Worm (Caenorhabditis elegans) whole organism, young adult: ENCODE measurements around the gene nos-3.

ENCODE experiments used
- C06A6.2 ChIP-seq: fragments of 200-800 bp; sonication (Bioruptor generic); conservative IDR thresholded peaks from 2 replicates; pipeline ENCODE4 v1.3.6; 2022; ENCODE audit warnings: missing genetic modification characterization, missing compliant biosample characterization
- F10E7.11 ChIP-seq: sonication (generic microtip); optimal IDR thresholded peaks from 2 replicates; lab custom pipeline; 2017; ENCODE audit warnings: mild to moderate bottlenecking, missing genetic modification characterization, moderate library complexity, missing compliant biosample characterization
- F22D6.2 ChIP-seq: sonication (generic microtip); optimal IDR thresholded peaks from 2 replicates; lab custom pipeline; 2016; ENCODE audit warnings: mild to moderate bottlenecking, missing genetic modification characterization, missing compliant biosample characterization
- F23B12.7 ChIP-seq: sonication (generic microtip); optimal IDR thresholded peaks from 2 replicates; lab custom pipeline; 2017; ENCODE audit warnings: missing genetic modification characterization, mild to moderate bottlenecking, missing compliant biosample characterization, antibody characterized with exemption, moderate library complexity; ENCODE audit not compliant: insufficient read depth
- F49E8.2 ChIP-seq: sonication (generic microtip); optimal IDR thresholded peaks from 3 replicates; lab custom pipeline; 2017; ENCODE audit warnings: missing genetic modification characterization, mild to moderate bottlenecking, missing compliant biosample characterization, antibody characterized with exemption, moderate library complexity; ENCODE audit not compliant: insufficient read depth
- Y53G8AR.9 ChIP-seq: fragments of 200-800 bp; sonication (Bioruptor generic); conservative IDR thresholded peaks from 2 replicates; pipeline ENCODE4 v1.3.6; 2022; ENCODE audit warnings: missing genetic modification reagents, missing genetic modification characterization, missing compliant biosample characterization
- Y79H2A.3 ChIP-seq: fragments of 200-800 bp; sonication (Bioruptor generic); conservative IDR thresholded peaks from 2 replicates; pipeline ENCODE4 v1.3.6; 2022; ENCODE audit warnings: missing genetic modification reagents, missing genetic modification characterization, missing compliant biosample characterization
- Y95B8A.8 ChIP-seq: fragments of 200-800 bp; sonication (Bioruptor generic); IDR thresholded peaks from 2 replicates; pipeline ENCODE4 v1.3.6; 2022; ENCODE audit warnings: missing genetic modification reagents, missing genetic modification characterization, missing compliant biosample characterization
- ZK185.1 ChIP-seq: sonication (generic microtip); optimal IDR thresholded peaks from 2 replicates; lab custom pipeline; 2016; ENCODE audit warnings: mild to moderate bottlenecking, missing genetic modification characterization, missing compliant biosample characterization; ENCODE audit not compliant: poor library complexity, severe bottlenecking
- ama-1 ChIP-seq, 3 experiments: fragments of 150-350 bp in 1 of 3; sonication (generic microtip) in 2 of 3; optimal IDR thresholded peaks; 2 replicates each; lab custom pipeline; 2014 to 2018; ENCODE audit warnings: missing biosample characterization in 2 of 3, missing genetic modification characterization in 2 of 3, missing genetic modification reagents in 2 of 3
- aptf-2 ChIP-seq: fragments of 200-800 bp; sonication (Bioruptor generic); conservative IDR thresholded peaks from 2 replicates; pipeline ENCODE4 v1.3.6; 2022; ENCODE audit warnings: missing genetic modification reagents, missing genetic modification characterization, missing compliant biosample characterization
- atf-7 ChIP-seq: sonication (generic microtip); optimal IDR thresholded peaks from 2 replicates; lab custom pipeline; 2017; ENCODE audit warnings: mild to moderate bottlenecking, missing genetic modification characterization, missing compliant biosample characterization
- attf-3 ChIP-seq: fragments of 200-800 bp; sonication (Bioruptor generic); conservative IDR thresholded peaks from 2 replicates; pipeline ENCODE4 v1.3.6; 2022; ENCODE audit warnings: missing genetic modification reagents, missing genetic modification characterization, missing compliant biosample characterization
- cebp-1 ChIP-seq, 2 experiments: fragments of 200-800 bp in 1 of 2; sonication (Bioruptor generic) in 1 of 2; sonication (generic microtip) in 1 of 2; IDR thresholded peaks in 1 of 2; optimal IDR thresholded peaks in 1 of 2; 2 replicates each; pipeline versions ENCODE4 v1.3.6 to Lab custom; 2017 to 2022; ENCODE audit warnings: missing compliant biosample characterization in 2 of 2, missing genetic modification characterization in 2 of 2, mild to moderate bottlenecking in 1 of 2, missing genetic modification reagents in 1 of 2, moderate library complexity in 1 of 2
- ceh-40 ChIP-seq: fragments of 200-800 bp; sonication (Bioruptor generic); IDR thresholded peaks from 2 replicates; pipeline ENCODE4 v1.3.6; 2022; ENCODE audit warnings: missing genetic modification characterization, missing compliant biosample characterization
- ceh-79 ChIP-seq: sonication (generic microtip); optimal IDR thresholded peaks from 2 replicates; lab custom pipeline; 2017; ENCODE audit warnings: mild to moderate bottlenecking, missing genetic modification characterization, missing compliant biosample characterization
- dpff-1 ChIP-seq: sonication (generic microtip); optimal IDR thresholded peaks from 2 replicates; lab custom pipeline; 2017; ENCODE audit warnings: mild to moderate bottlenecking, missing genetic modification characterization, missing compliant biosample characterization
- gei-17 ChIP-seq: fragments of 200-800 bp; sonication (Bioruptor generic); optimal IDR thresholded peaks from 2 replicates; lab custom pipeline; 2018; ENCODE audit warnings: mild to moderate bottlenecking, missing genetic modification characterization, missing compliant biosample characterization
- hmg-20 ChIP-seq: fragments of 200-800 bp; sonication (Bioruptor generic); IDR thresholded peaks from 2 replicates; pipeline ENCODE4 v1.3.6; 2022; ENCODE audit warnings: missing genetic modification reagents, missing genetic modification characterization, missing compliant biosample characterization
- hrde-1 ChIP-seq: sonication (generic microtip); optimal IDR thresholded peaks from 2 replicates; lab custom pipeline; 2016; ENCODE audit warnings: missing genetic modification characterization, mild to moderate bottlenecking, missing compliant biosample characterization, moderate library complexity, missing genotype, missing genetic modification reagents, borderline replicate concordance
- let-607 ChIP-seq, 2 experiments: fragments of 200-800 bp in 1 of 2; sonication (Bioruptor generic) in 1 of 2; sonication (generic microtip) in 1 of 2; optimal IDR thresholded peaks; 2 replicates each; lab custom pipeline; 2016 to 2018; ENCODE audit warnings: mild to moderate bottlenecking in 2 of 2, missing compliant biosample characterization in 2 of 2, missing genetic modification characterization in 2 of 2, moderate library complexity in 2 of 2, missing genotype in 1 of 2
- lin-35 ChIP-seq, 3 experiments: fragments of 150-350 bp in 2 of 3; sonication (generic microtip) in 1 of 3; optimal IDR thresholded peaks; 2 replicates each; lab custom pipeline; 2014 to 2018; ENCODE audit warnings: missing biosample characterization in 3 of 3, missing genetic modification characterization in 3 of 3, missing genetic modification reagents in 3 of 3
- lin-54 ChIP-seq: fragments of 200-800 bp; sonication (Bioruptor generic); optimal IDR thresholded peaks from 2 replicates; lab custom pipeline; 2018; ENCODE audit warnings: mild to moderate bottlenecking, missing genetic modification characterization, missing compliant biosample characterization
- lsy-27 ChIP-seq: sonication (generic microtip); optimal IDR thresholded peaks from 2 replicates; lab custom pipeline; 2017; ENCODE audit warnings: missing genetic modification characterization, mild to moderate bottlenecking, missing compliant biosample characterization, antibody characterized with exemption, missing genotype, borderline replicate concordance; ENCODE audit not compliant: insufficient read depth
- madf-10 ChIP-seq: sonication (generic microtip); optimal IDR thresholded peaks from 2 replicates; lab custom pipeline; 2016; ENCODE audit warnings: mild to moderate bottlenecking, missing genetic modification characterization, missing compliant biosample characterization
- madf-8 ChIP-seq: fragments of 200-800 bp; sonication (Bioruptor generic); conservative IDR thresholded peaks from 2 replicates; pipeline ENCODE4 v1.3.6; 2022; ENCODE audit warnings: missing genetic modification reagents, missing genetic modification characterization, missing compliant biosample characterization
- mxl-1 ChIP-seq: sonication (generic microtip); optimal IDR thresholded peaks from 2 replicates; lab custom pipeline; 2016; ENCODE audit warnings: missing genetic modification characterization, missing compliant biosample characterization
- nfya-2 ChIP-seq: fragments of 200-800 bp; sonication (Bioruptor generic); IDR thresholded peaks from 2 replicates; pipeline ENCODE4 v1.3.6; 2022; ENCODE audit warnings: missing genetic modification reagents, missing genetic modification characterization, missing compliant biosample characterization
- nfyb-1 ChIP-seq: fragments of 200-800 bp; sonication (Bioruptor generic); IDR thresholded peaks from 2 replicates; pipeline ENCODE4 v1.3.6; 2022; ENCODE audit warnings: missing genetic modification reagents, missing genetic modification characterization, missing compliant biosample characterization
- nhr-27 ChIP-seq: fragments of 200-800 bp; sonication (Bioruptor generic); optimal IDR thresholded peaks from 2 replicates; lab custom pipeline; 2018; ENCODE audit warnings: mild to moderate bottlenecking, missing genetic modification characterization, moderate library complexity, missing compliant biosample characterization
- nhr-90 ChIP-seq: sonication (generic microtip); optimal IDR thresholded peaks from 2 replicates; lab custom pipeline; 2016; ENCODE audit warnings: missing genotype, mild to moderate bottlenecking, missing genetic modification characterization, missing compliant biosample characterization
- rec-8 ChIP-seq, 2 experiments: sonication (generic microtip); optimal IDR thresholded peaks; 2 replicates each; lab custom pipeline; 2016; ENCODE audit warnings: mild to moderate bottlenecking in 2 of 2, missing genetic modification characterization in 2 of 2, missing genetic modification reagents in 2 of 2, missing genotype in 2 of 2, missing biosample characterization in 1 of 2, missing compliant biosample characterization in 1 of 2, moderate library complexity in 1 of 2
- sdz-38 ChIP-seq: sonication (generic microtip); optimal IDR thresholded peaks from 2 replicates; lab custom pipeline; 2016; ENCODE audit warnings: missing genotype, missing genetic modification characterization, missing compliant biosample characterization
- snpc-1.1 ChIP-seq: sonication (generic microtip); optimal IDR thresholded peaks from 2 replicates; lab custom pipeline; 2017; ENCODE audit warnings: missing genetic modification characterization, mild to moderate bottlenecking, missing compliant biosample characterization, antibody characterized with exemption, moderate library complexity, missing genotype, missing genetic modification reagents; ENCODE audit not compliant: insufficient read depth
- somi-1 ChIP-seq: fragments of 200-800 bp; sonication (Bioruptor generic); optimal IDR thresholded peaks from 2 replicates; lab custom pipeline; 2018; ENCODE audit warnings: mild to moderate bottlenecking, missing genetic modification characterization, missing compliant biosample characterization
- ztf-22 ChIP-seq: fragments of 200-800 bp; sonication (Bioruptor generic); optimal IDR thresholded peaks from 2 replicates; lab custom pipeline; 2018; ENCODE audit warnings: mild to moderate bottlenecking, missing genetic modification characterization, moderate library complexity, missing compliant biosample characterization
- ztf-3 ChIP-seq: fragments of 200-800 bp; sonication (Bioruptor generic); optimal IDR thresholded peaks from 2 replicates; lab custom pipeline; 2018; ENCODE audit warnings: mild to moderate bottlenecking, missing genetic modification characterization, missing compliant biosample characterization

nos-3 gene

ce11 chrII:9755425-9755824 is 9.3 kb downstream of the nos-3 start:
- TF ChIP-seq ZK185.1 (no peak), lsy-27 (tag; lab: Kevin White, UChicago) (no peak), attf-3 (GFP tag; lab: Robert Waterston, UW) (no peak), hmg-20 (GFP tag; lab: Robert Waterston, UW) (no peak), madf-10 (tag; lab: Kevin White, UChicago) (no peak), let-607 (tag; optimal IDR thresholded peaks at IDR 0.05; lab: Kevin White, UChicago) (no peak), mxl-1 (tag; lab: Kevin White, UChicago) (no peak), snpc-1.1 (tag; lab: Kevin White, UChicago) (no peak), ztf-22 (GFP tag; lab: Kevin White, UChicago) (no peak), lin-54 (GFP tag; lab: Kevin White, UChicago) (no peak), ceh-79 (no peak), nhr-90 (no peak), rec-8 (tag; optimal IDR thresholded peaks at IDR 0.05; lab: Kevin White, UChicago) (no peak), lin-35 (GFP tag; optimal IDR thresholded peaks at IDR 0.05; lab: Kevin White, UChicago) (no peak), F10E7.11 (tag; lab: Kevin White, UChicago) (no peak), Y79H2A.3 (GFP tag; lab: Robert Waterston, UW) (no peak)

DNA sequence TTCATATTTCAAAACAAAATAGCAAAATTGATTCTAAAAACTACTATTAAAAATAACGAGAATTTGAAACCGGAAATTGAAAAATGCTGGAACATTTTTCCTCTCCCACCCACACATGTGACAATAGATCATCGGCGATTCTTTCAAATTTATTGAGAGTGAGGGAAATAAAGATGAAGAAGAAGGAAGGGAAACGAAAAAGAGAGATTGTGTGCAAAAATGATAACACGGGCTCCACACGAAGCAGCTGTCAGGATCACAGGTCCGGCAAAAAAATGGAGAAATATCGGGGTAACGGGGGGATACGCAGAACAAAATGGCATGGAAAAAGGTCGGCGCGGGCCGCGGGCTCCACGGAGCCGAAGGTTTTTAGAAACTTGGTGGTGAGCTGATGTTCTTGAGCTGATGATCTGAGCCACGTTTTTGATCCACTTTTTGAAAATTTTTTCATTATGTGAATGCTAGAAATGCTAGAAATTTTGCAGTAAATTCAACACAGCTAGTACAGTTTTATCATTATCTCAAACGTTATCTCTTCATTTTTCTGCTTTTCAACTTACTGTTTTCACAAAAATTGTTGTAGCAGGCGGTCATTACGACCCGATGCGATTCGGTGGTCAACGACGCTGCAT is 11.7 kb downstream of the nos-3 start, which contains the start of gene shk-1:
Gene shk-1, plus strand, starts transcription at position 582 of the 632 bp plus-strand sequence.
- no peak for TF ChIP-seq ceh-40 (GFP tag; lab: Robert Waterston, UW)
- no peak for TF ChIP-seq sdz-38
- no peak for TF ChIP-seq atf-7
- no peak for TF ChIP-seq gei-17 (GFP tag; lab: Kevin White, UChicago)
- TF ChIP-seq nhr-27 (tag; lab: Kevin White, UChicago): no peak
- no peak for TF ChIP-seq ceh-79
- no peak for TF ChIP-seq let-607 (tag; optimal IDR thresholded peaks at IDR 0.05; lab: Kevin White, UChicago)
- TF ChIP-seq cebp-1 (GFP tag; IDR thresholded peaks at IDR 0.05; lab: Robert Waterston, UW): no peak
- TF ChIP-seq cebp-1 (tag; optimal IDR thresholded peaks at IDR 0.05; lab: Kevin White, UChicago): no peak
- TF ChIP-seq ama-1 (optimal IDR thresholded peaks at IDR 0.05; lab: Kevin White, UChicago): no peak
- no peak for TF ChIP-seq ama-1 (GFP tag; optimal IDR thresholded peaks at IDR 0.05; lab: Kevin White, UChicago)
- TF ChIP-seq somi-1: no peak
- no peak for TF ChIP-seq F22D6.2 (tag; lab: Kevin White, UChicago)
- no peak for TF ChIP-seq madf-10 (tag; lab: Kevin White, UChicago)
- no peak for TF ChIP-seq hrde-1 (tag; lab: Kevin White, UChicago)

- TF ChIP-seq hmg-20 (GFP tag; lab: Robert Waterston, UW): no peak
- no peak for TF ChIP-seq C06A6.2 (GFP tag; lab: Robert Waterston, UW)
- TF ChIP-seq Y95B8A.8 (GFP tag; lab: Robert Waterston, UW): no peak
- TF ChIP-seq F23B12.7 (tag; lab: Kevin White, UChicago): no peak
- no peak for TF ChIP-seq nfya-2 (GFP tag; lab: Robert Waterston, UW)
- no peak for TF ChIP-seq Y53G8AR.9 (GFP tag; lab: Robert Waterston, UW)
- TF ChIP-seq nfyb-1 (GFP tag; lab: Robert Waterston, UW): no peak
- no peak for TF ChIP-seq F49E8.2 (tag; lab: Kevin White, UChicago)
- no peak for TF ChIP-seq dpff-1 (tag; lab: Kevin White, UChicago)
- TF ChIP-seq ceh-40 (GFP tag; lab: Robert Waterston, UW): no peak
- TF ChIP-seq madf-8 (GFP tag; lab: Robert Waterston, UW): no peak
- no peak for TF ChIP-seq aptf-2 (GFP tag; lab: Robert Waterston, UW)
- TF ChIP-seq ztf-3: no peak
- TF ChIP-seq F10E7.11 (tag; lab: Kevin White, UChicago): no peak
Measured at ce11 chrII:9759382-9759781, 13.3 kb downstream of the nos-3 start.
